Worm (Caenorhabditis elegans) whole organism, dauer: ENCODE results near the gene ZK666.12.
"Not testable (repeated sequence)": the region's sequence is repeated elsewhere in the genome, so short reads cannot be mapped to it uniquely, and the experiment has no call there.

ENCODE experiments used
- unc-62 ChIP-seq: sonication (generic microtip); optimal IDR thresholded peaks from 2 replicates; lab custom pipeline; 2017; ENCODE audit warnings: missing biosample characterization, missing genetic modification reagents, missing genetic modification characterization

The ZK666.12 gene

DNA sequence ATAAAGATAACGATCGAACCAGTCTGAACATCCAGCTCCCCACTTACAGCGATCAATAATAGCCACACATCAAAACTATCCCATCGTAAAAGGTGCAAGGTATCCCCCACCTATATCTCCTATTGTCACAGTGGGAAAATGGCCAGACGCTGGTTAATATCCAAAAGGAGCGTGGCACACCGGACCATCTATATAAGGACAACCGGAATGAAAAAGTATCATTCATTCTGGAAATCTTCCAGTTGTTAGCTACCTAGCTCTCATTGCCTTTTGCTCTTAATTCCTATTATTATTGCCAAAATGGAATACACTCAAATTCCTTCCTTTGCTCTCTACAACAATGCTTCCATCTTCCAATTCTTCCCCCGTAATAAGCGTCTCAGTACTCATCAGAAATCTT is 19.1 kb upstream of the ZK666.12 start, which contains the start of gene ZK666.4:
ZK666.4 (plus strand) TSS at position 301 of the 400 bp plus-strand sequence.
- TF ChIP-seq unc-62 (GFP tag; lab: Kevin White, UChicago): no peak

DNA sequence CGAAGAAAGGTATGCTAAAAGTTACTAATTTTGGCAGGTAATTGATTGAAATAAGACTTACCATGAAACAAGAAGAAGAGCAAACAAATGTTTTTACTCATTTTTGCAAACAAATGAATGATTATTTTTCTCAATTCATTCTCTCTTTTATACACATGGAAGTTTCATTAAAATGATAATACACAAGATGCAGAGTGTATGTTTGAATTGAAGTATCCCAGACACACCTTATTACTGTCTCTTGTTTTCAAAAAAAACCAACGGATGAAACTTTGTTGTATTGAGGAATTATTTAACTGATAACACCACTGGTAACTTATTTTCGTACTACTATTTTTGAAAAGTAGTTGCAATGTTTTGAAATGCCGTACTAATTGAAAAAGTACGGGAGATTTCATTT is 16.7 kb upstream of the ZK666.12 start, which contains the start of gene clec-59:
clec-59 (minus strand) TSS at position 101 of the 400 bp plus-strand sequence.
- TF ChIP-seq unc-62 (GFP tag; lab: Kevin White, UChicago): no peak

DNA sequence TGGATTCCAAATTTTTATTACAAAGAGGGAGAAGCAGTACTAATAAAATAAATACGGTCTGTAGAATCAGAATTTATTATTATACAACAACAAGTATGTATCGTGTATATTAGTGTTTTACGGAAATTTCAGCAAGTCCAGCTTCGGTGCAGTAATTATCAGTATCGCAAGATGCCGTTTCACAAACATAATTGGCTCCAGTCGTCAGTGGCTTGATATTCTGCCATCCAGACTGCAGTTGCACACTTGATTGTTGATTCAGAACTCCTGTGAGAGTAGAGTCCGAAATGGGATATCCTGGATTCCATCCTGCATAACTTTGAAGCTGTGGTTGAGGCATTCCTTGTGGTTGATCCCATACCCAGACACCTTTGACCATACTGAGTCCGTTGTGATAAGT is 16.0 kb upstream of the ZK666.12 start:
- TF ChIP-seq unc-62 (GFP tag; lab: Kevin White, UChicago): no peak

DNA sequence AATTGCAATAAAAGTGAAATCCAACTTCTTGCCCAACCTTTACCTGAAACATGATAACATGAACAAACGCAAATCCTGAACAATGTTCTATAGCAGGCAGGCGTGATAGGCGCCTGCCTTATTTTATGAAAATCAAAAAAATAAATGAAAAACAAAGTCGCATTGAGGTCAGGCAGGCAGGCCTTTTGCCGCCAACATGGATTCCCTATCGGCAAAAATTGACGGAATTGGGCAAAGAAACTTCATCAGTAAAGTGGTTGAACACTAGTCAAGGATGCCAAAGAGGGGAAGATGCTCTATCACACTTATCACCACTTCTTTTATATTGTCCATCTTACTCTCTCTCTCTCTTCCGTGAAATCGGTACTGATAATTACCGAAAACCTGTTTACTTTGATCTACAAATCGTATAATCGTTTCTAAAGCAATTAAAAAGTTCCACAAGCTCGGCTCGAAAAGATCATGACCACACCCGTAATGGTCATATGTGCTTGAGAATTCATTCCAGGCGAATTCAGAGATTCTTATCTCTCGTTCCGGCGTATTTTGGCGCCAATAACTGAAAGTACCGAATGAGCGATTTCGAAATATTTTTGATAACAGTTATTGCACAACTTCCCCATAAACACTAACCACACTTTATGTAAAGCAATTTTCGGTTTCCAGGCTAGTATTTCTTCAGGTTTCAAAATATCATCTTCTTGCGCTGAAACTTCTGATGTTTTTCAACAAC is 14.0 kb upstream of the ZK666.12 start, which contains the start of the genes clec-60 and ZK666.11:
clec-60 (minus strand) TSS at position 51 of the 733 bp plus-strand sequence.
ZK666.11 (plus strand) TSS at position 699 of the 733 bp plus-strand sequence.
- no peak for TF ChIP-seq unc-62 (GFP tag; lab: Kevin White, UChicago)

DNA sequence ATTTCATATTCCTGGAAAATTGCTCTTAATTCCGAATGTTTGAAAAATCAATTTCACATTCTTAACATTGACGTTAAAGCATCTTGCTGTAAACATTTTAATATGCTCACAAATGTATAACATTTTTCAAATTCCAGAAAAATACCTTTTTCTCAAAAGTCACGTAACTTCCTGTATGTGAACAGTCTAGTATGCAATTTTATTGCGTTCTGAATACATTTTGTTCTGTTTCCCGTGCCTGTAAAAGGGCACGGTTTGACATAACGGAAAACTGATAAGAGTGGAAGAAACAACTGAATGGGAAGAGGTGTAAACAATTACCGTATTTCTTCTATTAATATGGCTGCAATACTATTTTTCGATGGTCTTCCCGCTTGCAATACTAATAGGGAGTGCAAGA is 13.1 kb upstream of the ZK666.12 start:
- no peak for TF ChIP-seq unc-62 (GFP tag; lab: Kevin White, UChicago)

DNA sequence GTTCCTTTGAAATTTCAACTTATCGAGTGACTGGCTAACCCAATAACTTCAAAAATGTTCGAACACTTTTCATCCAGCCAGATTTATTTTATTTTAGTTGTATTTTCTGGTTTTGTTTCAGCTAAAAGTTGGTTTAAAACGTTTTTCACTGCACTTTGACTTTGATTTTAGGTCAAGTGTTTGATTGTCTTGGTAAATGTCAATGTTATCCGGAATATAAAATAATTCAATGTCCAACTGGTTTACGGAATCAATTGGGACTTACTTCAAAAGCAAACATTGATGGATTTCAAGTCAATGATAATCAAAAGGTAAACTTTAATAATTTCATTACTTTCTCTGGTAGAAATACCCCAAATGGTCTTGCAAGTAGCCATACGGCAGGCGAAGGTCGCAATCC is 12.2 kb upstream of the ZK666.12 start:
- TF ChIP-seq unc-62 (GFP tag; lab: Kevin White, UChicago): no peak

DNA sequence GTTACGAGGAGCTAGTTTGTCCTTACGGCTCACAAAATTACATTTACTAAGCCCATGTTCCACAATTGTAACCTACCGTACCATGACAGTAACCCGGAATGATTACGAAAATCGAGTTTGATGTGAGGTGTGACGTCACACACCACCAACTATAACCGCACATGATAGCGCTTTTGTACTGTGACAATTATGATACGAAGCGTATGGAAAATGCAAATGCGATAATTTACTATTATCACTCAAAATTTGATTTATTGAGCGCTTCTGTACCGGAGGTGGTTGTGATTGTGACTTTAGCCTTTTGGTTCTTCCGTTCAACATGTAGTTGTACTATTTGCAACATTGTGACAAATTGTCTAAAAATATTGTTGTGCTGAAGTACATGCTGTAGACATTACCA is 10.4 kb upstream of the ZK666.12 start:
- no peak for TF ChIP-seq unc-62 (GFP tag; lab: Kevin White, UChicago)

DNA sequence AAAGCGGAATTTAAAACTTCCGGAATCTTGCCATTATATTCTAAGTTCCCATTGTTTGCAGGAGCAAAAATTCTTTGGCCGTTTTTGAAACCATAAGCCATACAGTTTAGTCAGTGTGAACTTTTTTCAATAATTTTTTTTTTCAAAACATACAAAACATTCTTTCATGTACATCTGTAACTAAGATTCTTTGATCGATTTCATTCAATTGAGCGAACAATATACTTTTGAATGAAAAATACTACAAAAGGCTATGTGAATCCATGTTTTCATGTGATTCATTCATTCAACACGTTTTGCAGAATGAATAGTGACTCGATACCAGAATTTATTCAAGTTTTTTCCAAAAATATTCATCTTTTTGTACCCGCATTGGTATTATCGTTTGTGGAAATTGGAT is 9.3 kb upstream of the ZK666.12 start, which contains the start of gene ZK666.15:
ZK666.15 (plus strand) TSS at position 301 of the 400 bp plus-strand sequence.
- TF ChIP-seq unc-62 (GFP tag; lab: Kevin White, UChicago): no peak

DNA sequence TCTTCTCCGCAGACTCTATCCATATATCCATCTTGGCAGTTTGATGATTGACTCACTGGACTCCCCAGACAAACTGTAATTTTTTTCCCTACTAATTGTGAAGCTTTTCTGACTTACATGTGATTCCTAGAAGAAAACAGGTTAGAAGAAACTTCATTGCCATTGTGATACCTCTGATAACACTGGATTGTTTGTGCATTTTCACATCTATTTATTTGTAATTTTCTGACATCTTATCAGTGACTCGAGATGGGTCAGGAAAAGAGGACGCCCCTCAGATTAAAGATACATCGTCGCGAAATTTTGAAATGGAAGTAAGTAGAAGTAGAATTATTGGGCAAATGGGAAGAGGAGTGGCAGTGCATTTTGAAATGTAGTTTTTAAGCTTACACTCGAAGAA is 5.7 kb upstream of the ZK666.12 start, which contains the start of gene clec-61:
clec-61 (minus strand) TSS at position 209 of the 400 bp plus-strand sequence.
- TF ChIP-seq unc-62 (GFP tag; lab: Kevin White, UChicago): no peak

DNA sequence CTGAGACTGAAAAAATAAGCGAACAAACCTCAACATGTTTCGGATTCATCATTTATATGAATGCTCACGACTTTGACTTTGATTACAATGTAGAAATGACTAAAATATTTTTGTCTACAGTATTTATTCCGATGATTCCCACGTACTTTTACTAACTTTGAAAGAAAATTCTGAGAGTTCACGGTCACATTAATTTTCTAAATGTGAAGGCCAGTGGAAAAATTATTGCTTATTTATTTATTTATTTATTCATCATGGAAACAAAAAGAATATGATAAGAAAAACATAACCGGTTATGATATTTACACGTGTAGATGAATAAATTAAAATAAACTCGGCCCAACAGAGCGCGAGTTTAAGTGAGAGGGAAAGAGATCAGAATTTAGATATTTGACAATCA is 3.0 kb upstream of the ZK666.12 start, which contains the start of gene ZK666.8:
ZK666.8 (minus strand) TSS at position 101 of the 400 bp plus-strand sequence.
- TF ChIP-seq unc-62 (GFP tag; lab: Kevin White, UChicago): not testable (repeated sequence)

DNA sequence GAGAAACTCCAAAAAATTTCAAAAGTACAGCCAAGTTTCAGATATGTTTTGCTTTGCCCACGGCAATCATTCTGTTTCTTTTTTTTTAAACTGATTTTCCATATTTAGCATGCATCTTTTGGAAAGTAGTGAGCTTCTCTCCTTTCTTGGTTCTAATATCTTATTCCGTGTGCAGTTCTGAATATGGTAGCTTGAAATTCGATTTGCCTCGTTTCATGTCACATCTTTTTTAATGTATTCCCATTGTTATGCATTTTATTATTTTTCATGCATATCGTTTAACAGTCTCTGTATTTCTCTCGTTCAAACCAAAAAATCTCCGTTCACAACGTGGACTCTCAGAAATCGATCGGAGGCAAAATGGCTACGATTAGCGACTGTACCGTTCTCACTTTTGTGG is 1.5 kb upstream of the ZK666.12 start, which contains the start of gene ZK666.14:
ZK666.14 (plus strand) TSS at position 301 of the 400 bp plus-strand sequence.
- no peak for TF ChIP-seq unc-62 (GFP tag; lab: Kevin White, UChicago)

DNA sequence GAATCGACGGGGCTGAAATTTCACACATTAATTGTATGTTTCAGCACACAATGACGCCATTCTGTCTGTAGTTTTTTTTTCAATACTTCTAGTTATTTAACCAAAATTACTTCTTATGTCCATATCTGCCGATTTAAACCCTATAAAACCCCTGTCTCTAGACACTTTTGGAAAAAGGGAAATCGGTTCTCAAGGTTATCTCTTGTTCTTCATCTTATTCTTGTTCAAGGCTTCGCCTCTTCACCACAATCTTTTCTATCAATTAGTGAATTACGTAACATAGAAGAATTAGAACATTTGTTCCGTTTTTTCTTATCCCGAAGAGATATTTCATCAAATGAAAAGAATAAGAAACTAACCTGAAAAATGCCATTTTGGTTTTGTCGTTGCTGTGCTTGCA is 4.7 kb downstream of the ZK666.12 start:
- TF ChIP-seq unc-62 (GFP tag; lab: Kevin White, UChicago): no peak

DNA sequence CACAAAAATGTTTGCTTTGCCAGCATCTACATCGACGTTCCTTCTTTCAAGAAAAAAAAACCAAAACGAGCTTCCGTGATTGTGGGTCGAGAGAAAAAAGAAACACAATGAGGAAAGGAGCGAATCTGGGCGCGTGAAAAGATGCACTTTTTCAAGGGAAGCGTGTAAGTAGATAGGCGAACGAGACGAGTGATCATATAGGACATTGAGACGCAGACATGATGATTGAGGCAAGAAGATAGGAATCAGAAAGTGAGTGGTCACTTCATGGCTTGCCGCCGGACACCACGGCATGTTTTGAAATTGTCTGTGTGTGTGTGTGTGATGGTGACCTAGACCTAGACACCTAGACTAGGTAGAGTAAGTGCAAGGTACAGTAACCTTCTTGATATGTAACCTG is 5.6 kb downstream of the ZK666.12 start:
- TF ChIP-seq unc-62 (GFP tag; lab: Kevin White, UChicago): no peak

DNA sequence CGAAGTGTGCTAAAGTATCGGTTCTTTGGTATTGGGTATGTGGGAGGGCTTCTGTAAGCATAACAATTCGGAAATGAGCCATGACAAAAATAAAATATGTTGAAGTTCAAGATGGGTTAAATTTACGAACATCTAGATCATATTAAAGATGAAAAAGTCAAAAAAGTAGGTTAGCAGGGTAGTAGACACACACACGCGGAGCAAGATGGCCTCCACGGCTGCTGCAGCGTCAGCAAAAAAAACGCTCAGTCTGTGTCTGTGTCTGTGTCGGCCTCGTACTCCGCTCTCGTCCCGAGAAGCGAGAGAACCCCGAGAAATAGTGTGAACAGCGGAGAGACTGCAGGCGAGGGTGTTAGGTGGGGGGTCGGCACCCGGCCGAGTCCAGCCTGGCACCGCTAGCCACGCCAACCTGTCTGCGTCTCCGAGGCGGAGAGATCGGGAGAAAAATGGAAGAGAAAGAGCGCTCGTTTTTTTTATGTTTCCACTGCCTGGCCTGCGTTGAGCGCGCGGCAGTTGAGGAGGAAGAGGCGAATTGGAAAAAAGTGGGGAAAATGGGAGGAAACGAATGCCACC is 6.6 kb downstream of the ZK666.12 start, which contains the start of gene myrf-1:
myrf-1 (minus strand) TSS at position 51 of the 573 bp plus-strand sequence.
- no peak for TF ChIP-seq unc-62 (GFP tag; lab: Kevin White, UChicago)

DNA sequence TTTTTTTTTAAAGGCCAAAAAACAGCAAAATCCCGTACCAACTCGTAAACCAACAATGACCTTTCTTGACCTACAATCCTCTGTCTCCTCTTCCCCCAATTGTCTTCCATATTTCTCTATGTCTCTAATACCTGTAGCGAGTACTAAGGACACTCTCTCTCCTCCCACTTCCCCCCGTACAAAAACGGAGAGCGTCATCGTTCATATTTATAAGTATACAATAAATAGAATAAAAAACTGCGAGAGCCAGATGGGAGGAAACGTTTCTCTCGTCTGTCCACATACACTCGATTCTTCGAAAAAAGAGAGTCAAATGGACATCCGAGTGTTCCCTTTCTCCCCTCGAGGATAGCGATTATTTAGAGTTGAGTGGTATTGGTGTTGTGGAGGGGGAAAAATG is 8.7 kb downstream of the ZK666.12 start:
- no peak for TF ChIP-seq unc-62 (GFP tag; lab: Kevin White, UChicago)

DNA sequence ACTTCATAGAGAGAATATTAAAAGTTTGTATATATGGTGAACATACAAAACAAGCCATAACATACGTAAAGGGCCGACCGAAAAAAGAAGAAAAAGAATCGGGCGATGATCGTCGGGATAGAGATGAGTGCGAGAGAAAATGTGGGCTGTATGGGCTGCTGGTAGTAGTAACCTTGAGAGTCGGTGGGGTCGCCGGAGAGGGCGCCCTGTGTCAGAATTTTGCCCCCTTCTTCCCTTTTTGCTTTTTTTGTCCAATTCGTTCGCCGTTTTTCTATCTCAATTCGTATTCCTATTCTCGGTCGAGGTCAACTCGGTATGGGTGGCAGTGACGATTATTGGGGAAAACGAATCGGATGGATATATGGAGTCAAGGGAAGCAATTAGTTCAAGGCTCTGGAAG is 9.9 kb downstream of the ZK666.12 start:
- TF ChIP-seq unc-62 (GFP tag; lab: Kevin White, UChicago): no peak
